Worm (Caenorhabditis elegans): ENCODE data around the gene srh-19.
A peak's percentile ranks its signal among the peaks of the same experiment; 100 is the strongest.
"Not testable (repeated sequence)": the region's sequence is repeated elsewhere in the genome, so short reads cannot be mapped to it uniquely, and the experiment has no call there.

Gene srh-19

DNA sequence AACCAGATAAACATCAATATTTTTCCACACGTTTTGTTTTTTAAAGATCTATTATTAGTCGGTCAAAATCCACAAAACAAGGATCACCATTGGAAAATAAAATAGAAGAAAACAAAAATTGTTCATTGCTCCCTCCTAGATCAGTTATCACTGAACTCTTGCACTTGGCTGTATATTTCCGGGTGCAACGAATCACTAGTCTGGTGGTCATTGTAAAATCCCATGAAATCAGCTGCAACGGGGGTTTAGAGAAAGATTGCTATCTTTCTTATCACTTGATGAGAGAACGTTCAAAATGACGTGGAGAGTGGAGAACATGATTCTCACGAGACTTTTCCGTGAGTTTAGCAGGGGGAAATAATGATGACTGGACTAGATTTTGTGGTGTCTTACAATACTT is 17.2 kb upstream of the srh-19 start (continued):
- TF ChIP-seq unc-39 (tag; optimal IDR thresholded peaks at IDR 0.05) = no peak
- TF ChIP-seq egl-5 (tag; optimal IDR thresholded peaks at IDR 0.05) = peak; percentile 65
- TF ChIP-seq nhr-12 (tag; optimal IDR thresholded peaks at IDR 0.05) = no peak
- TF ChIP-seq nhr-11 (tag; optimal IDR thresholded peaks at IDR 0.05) = no peak
- no peak for TF ChIP-seq tbx-2 (tag; optimal IDR thresholded peaks at IDR 0.05)
- no peak for TF ChIP-seq nhr-76 (tag; optimal IDR thresholded peaks at IDR 0.05)
- TF ChIP-seq snpc-4 (tag; optimal IDR thresholded peaks at IDR 0.05) = no peak
- TF ChIP-seq nhr-23 (tag; optimal IDR thresholded peaks at IDR 0.05) = peak; percentile 18

DNA sequence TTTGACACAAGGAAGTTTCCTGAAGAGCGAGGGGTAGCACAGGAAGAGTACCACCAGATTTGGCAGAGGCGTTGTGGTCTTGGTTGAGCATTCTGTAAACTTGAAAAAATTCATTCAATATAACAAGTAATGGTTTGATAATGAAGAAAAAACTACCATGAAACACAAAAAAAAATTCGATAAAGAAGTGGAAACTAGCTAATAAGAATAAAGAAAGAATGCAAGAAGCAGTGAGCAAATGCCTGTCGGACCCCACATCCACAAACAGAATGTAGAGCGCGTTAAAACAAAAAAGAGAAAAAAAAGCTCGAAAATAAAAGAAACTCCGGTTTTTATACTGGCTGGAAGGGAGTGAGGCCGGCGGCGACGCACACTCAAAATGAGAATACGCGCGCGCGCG is 15.4 kb upstream of the srh-19 start, which contains the start of gene H39E20.1:
Gene H39E20.1 (minus strand): TSS at position 101 of the 400 bp plus-strand sequence.
- TF ChIP-seq pqm-1 (tag; optimal IDR thresholded peaks at IDR 0.05) = no peak
- no peak for TF ChIP-seq aly-2 (tag; optimal IDR thresholded peaks at IDR 0.05)
- TF ChIP-seq ceh-9 (tag; optimal IDR thresholded peaks at IDR 0.05) = no peak
- TF ChIP-seq mml-1 (tag; optimal IDR thresholded peaks at IDR 0.05) = no peak
- no peak for TF ChIP-seq skn-1 (tag; optimal IDR thresholded peaks at IDR 0.05)
- no peak for TF ChIP-seq ZK546.5 (tag; optimal IDR thresholded peaks at IDR 0.05)
- TF ChIP-seq ztf-4 (tag; optimal IDR thresholded peaks at IDR 0.05) = no peak
- TF ChIP-seq zag-1 (tag; optimal IDR thresholded peaks at IDR 0.05) = no peak

DNA sequence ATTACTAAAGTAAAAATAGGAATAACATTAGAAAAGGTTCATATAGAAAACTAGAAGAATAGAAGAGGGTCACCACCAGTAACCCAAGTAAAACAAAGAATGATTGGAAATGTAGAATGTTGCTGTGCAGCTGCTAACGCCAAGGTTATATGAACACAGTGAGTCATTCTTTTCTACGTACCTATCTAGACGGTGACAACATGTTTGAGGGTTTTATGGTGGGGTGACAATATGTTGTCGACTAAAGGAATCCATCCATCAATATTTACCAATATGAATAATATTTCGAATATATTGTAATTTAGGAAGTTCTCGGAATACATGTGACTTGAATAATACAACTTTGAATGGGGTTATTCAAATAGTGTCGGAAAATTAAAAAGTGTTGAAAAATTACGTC is 11.7 kb upstream of the srh-19 start, which contains the start of gene ZK402.5:
Gene ZK402.5 (minus strand): TSS at position 101 of the 400 bp plus-strand sequence.
- TF ChIP-seq egl-5 (tag; optimal IDR thresholded peaks at IDR 0.05) (no peak), pha-4 (tag; optimal IDR thresholded peaks at IDR 0.05) (peak; percentile 28)

DNA sequence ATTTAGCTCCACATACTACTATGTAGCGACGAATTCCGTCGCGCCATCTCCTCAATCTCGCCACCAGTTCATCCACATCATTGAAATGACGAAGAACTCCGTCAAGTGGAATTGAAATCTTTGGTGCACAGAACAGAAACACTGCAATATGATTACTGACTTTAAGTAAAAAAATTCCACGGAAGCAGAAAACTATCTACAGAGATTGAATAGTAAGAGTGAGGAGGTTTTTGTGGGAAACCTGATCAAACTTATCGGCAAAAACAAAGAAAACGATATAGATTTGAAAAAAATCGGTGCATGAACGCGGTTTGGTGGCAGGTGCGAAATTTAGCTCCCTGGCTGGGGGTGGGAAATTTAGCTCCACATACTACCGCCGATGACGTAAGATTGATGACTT is 9.5 kb upstream of the srh-19 start, which contains the start of gene ZK402.2:
Gene ZK402.2 (plus strand): TSS at position 301 of the 400 bp plus-strand sequence.
- not testable (repeated sequence) for TF ChIP-seq sea-2 (GFP tag; optimal IDR thresholded peaks at IDR 0.05); nhr-43 (tag; optimal IDR thresholded peaks at IDR 0.05; ENCODE audit: poor library complexity, severe bottlenecking); ceh-28 (tag; optimal IDR thresholded peaks at IDR 0.05)

DNA sequence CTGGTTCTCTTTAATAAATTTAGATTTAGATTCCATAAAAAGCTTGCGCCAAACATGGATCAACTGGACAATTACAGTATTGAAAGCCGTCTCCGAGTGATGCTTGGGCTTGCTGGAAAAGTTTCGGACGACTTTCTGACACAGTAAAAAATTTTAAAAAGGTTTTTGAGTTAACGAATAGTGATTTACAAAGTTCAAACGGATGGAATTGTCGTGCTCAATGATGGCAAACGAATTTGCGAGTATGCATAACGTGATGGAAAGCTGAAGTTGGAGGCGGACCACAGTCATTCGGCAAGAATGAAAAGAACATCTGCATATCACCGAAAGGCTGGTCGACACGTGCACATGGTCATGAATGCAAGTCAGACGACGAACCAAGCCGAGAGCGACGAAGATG is 9.0 kb upstream of the srh-19 start, which contains the start of gene ZK402.1:
Gene ZK402.1 (plus strand): TSS at position 301 of the 400 bp plus-strand sequence.
- TF ChIP-seq nhr-77 (tag; optimal IDR thresholded peaks at IDR 0.05); sea-2 (GFP tag; optimal IDR thresholded peaks at IDR 0.05); nhr-76 (tag; optimal IDR thresholded peaks at IDR 0.05): not testable (repeated sequence)

DNA sequence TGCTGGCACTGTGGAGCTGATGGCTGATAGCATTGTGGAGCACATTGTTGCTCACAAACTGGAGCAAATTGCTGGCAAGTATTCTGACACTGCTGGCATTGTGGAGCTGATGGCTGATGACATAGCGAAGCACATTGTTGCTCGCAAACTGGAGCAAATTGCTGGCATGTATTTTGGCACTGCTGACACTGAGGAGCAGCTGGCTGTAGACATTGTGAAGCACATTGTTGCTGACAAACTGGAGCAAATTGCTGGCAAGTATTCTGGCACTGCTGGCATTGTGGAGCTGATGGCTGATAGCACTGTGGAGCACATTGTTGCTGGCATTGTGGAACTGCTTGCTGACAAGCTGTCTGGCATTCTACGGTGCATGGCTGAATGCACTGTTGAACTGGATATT is 3.7 kb upstream of the srh-19 start:
- no peak for TF ChIP-seq ZK546.5 (tag; optimal IDR thresholded peaks at IDR 0.05)
- TF ChIP-seq pha-4 (tag; optimal IDR thresholded peaks at IDR 0.05) = no peak
- no peak for TF ChIP-seq ama-1 (optimal IDR thresholded peaks at IDR 0.05)

DNA sequence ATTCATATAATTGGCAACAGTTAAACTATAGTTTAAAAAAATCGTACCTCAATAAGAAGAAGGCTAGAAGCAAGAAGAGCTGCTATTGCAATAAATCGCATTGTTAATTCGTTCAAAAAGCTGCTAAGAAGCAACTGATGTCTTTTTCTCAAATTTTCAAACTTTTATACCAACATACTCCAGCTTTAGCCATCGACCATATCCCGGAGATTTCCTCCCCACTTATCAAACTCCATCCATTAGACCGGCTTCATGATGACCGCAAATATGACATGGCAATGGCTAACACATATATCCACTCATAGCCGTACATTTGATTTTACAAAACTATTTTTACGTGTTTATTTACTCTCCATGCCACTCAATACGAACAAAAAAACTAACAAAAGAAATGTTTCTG is 2.4 kb upstream of the srh-19 start, which contains the start of gene abu-2:
Gene abu-2 (minus strand): TSS at position 101 of the 400 bp plus-strand sequence.
- no peak for TF ChIP-seq ZK546.5 (tag; optimal IDR thresholded peaks at IDR 0.05)
- TF ChIP-seq nhr-28 (tag; optimal IDR thresholded peaks at IDR 0.05) = no peak
- no peak for TF ChIP-seq ceh-28 (tag; optimal IDR thresholded peaks at IDR 0.05)
- TF ChIP-seq nhr-43 (tag; optimal IDR thresholded peaks at IDR 0.05; ENCODE audit: poor library complexity, severe bottlenecking) = no peak
- no peak for TF ChIP-seq ztf-4 (tag; optimal IDR thresholded peaks at IDR 0.05)
- TF ChIP-seq egl-5 (tag; optimal IDR thresholded peaks at IDR 0.05) = no peak
- TF ChIP-seq nhr-77 (tag; optimal IDR thresholded peaks at IDR 0.05) = no peak
- no peak for TF ChIP-seq lin-15B (tag; optimal IDR thresholded peaks at IDR 0.05)
- no peak for TF ChIP-seq lsy-12 (tag; optimal IDR thresholded peaks at IDR 0.05)
- no peak for TF ChIP-seq tbx-2 (tag; optimal IDR thresholded peaks at IDR 0.05)
- TF ChIP-seq nhr-237 (tag; optimal IDR thresholded peaks at IDR 0.05) = no peak
- TF ChIP-seq fkh-10 (GFP tag; optimal IDR thresholded peaks at IDR 0.05) = no peak
- TF ChIP-seq nfya-1 (tag; optimal IDR thresholded peaks at IDR 0.05; ENCODE audit: insufficient read depth) = no peak
- no peak for TF ChIP-seq R02D3.7 (tag; optimal IDR thresholded peaks at IDR 0.05)
- no peak for TF ChIP-seq fos-1 (tag; optimal IDR thresholded peaks at IDR 0.05)
- no peak for TF ChIP-seq nhr-11 (tag; optimal IDR thresholded peaks at IDR 0.05)
- TF ChIP-seq nhr-23 (tag; optimal IDR thresholded peaks at IDR 0.05) = no peak
- no peak for TF ChIP-seq mdl-1 (tag; optimal IDR thresholded peaks at IDR 0.05)
- no peak for TF ChIP-seq elt-1 (tag; optimal IDR thresholded peaks at IDR 0.05)

Measured in whole organism, L3 larva.